Worm (Caenorhabditis elegans): Measurements from ENCODE around the gene haly-1.

Gene haly-1

ce11 chrX:10896498-10896897, at the start of gene haly-1:
haly-1 (minus strand) TSS chrX:10896598.
- TF ChIP-seq flt-1 (GFP tag; IDR thresholded peaks at IDR 0.05) (no peak), ztf-23 (GFP tag; IDR thresholded peaks at IDR 0.05) (no peak), ref-1 (GFP tag; conservative IDR thresholded peaks at IDR 0.05) (no peak), med-1 (GFP tag; optimal IDR thresholded peaks at IDR 0.05; ENCODE audit: insufficient read depth) (no peak), cog-1 (tag; optimal IDR thresholded peaks at IDR 0.05) (no peak), klf-2 (GFP tag; conservative IDR thresholded peaks at IDR 0.05) (no peak), ztf-29 (GFP tag; IDR thresholded peaks at IDR 0.05) (no peak), tab-1 (GFP tag; IDR thresholded peaks at IDR 0.05) (no peak), T22C8.4 (GFP tag; IDR thresholded peaks at IDR 0.05) (no peak)

DNA sequence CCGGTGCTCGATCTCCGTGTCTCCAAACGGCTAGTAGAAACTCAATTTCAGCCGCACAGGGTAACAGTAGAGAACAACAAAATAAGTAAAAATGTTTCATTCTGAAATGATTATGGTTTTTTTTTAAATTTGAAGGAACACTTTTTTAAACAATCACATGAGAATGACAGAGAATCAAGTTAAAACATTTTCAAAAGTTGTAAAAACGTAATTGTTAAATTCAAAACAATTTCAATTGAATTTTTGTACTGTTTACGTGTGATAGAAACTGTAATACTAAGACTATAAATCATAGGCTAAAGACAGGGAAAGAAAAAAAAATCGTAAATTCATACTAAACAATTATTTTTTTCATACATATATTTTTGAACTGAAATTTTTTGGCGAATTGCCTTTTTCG, 44.9 kb upstream of the haly-1 start, which contains the start of gene pho-7:
pho-7 (minus strand) TSS at position 101 of the 400 bp plus-strand sequence.
- TF ChIP-seq ztf-23 (GFP tag; IDR thresholded peaks at IDR 0.05) (no peak), tab-1 (GFP tag; IDR thresholded peaks at IDR 0.05) (no peak), cog-1 (tag; optimal IDR thresholded peaks at IDR 0.05) (no peak), ztf-29 (GFP tag; IDR thresholded peaks at IDR 0.05) (no peak), flt-1 (GFP tag; IDR thresholded peaks at IDR 0.05) (no peak), klf-2 (GFP tag; conservative IDR thresholded peaks at IDR 0.05) (no peak), med-1 (GFP tag; optimal IDR thresholded peaks at IDR 0.05; ENCODE audit: insufficient read depth) (no peak), ref-1 (GFP tag; conservative IDR thresholded peaks at IDR 0.05) (no peak), T22C8.4 (GFP tag; IDR thresholded peaks at IDR 0.05) (no peak)

DNA sequence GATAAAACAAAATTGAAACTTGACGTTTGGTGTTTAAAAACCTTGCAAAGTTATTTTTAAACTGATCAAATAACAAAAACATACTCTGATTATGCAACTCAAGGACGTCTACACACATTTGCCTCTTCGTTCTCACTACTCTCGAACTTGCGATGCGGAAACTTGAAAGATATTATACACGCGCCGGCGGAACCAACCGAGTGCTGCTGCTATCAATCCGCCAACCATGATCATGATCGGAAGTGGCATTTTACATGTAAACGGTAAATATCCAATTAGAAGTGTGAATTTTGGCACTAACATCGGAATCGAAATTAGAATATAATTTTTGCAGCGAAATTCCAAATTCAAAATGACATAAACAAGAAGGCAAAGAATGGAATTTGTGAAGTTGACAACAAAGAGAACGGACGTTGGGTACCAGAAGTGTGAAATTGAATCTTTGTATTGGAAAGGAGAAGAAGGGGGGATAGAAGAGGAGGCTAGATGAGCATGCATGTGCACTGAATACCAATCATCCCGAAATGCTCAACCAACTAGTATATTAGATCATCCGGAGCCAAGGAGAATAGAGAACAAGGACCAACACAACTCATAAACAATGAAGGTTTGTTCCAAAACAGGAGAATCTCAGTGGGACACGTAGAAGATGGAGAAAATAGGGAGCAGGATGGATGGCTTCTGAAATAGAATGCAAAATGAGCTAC, 37.1 kb upstream of the haly-1 start:
- TF ChIP-seq ztf-29 (GFP tag; IDR thresholded peaks at IDR 0.05) (no peak), med-1 (GFP tag; optimal IDR thresholded peaks at IDR 0.05; ENCODE audit: insufficient read depth) (no peak), klf-2 (GFP tag; conservative IDR thresholded peaks at IDR 0.05) (no peak), ztf-23 (GFP tag; IDR thresholded peaks at IDR 0.05) (no peak), tab-1 (GFP tag; IDR thresholded peaks at IDR 0.05) (no peak), cog-1 (tag; optimal IDR thresholded peaks at IDR 0.05) (no peak), flt-1 (GFP tag; IDR thresholded peaks at IDR 0.05) (no peak)

ce11 chrX:10932087-10932486, 35.7 kb upstream of the haly-1 start:
- no peak for TF ChIP-seq cog-1 (tag; optimal IDR thresholded peaks at IDR 0.05)
- TF ChIP-seq T22C8.4 (GFP tag; IDR thresholded peaks at IDR 0.05): no peak
- no peak for TF ChIP-seq ztf-23 (GFP tag; IDR thresholded peaks at IDR 0.05)
- no peak for TF ChIP-seq tab-1 (GFP tag; IDR thresholded peaks at IDR 0.05)
- TF ChIP-seq med-1 (GFP tag; optimal IDR thresholded peaks at IDR 0.05; ENCODE audit: insufficient read depth): no peak
- TF ChIP-seq ztf-29 (GFP tag; IDR thresholded peaks at IDR 0.05): no peak
- no peak for TF ChIP-seq flt-1 (GFP tag; IDR thresholded peaks at IDR 0.05)
- no peak for TF ChIP-seq ref-1 (GFP tag; conservative IDR thresholded peaks at IDR 0.05)
- TF ChIP-seq klf-2 (GFP tag; conservative IDR thresholded peaks at IDR 0.05): no peak

DNA sequence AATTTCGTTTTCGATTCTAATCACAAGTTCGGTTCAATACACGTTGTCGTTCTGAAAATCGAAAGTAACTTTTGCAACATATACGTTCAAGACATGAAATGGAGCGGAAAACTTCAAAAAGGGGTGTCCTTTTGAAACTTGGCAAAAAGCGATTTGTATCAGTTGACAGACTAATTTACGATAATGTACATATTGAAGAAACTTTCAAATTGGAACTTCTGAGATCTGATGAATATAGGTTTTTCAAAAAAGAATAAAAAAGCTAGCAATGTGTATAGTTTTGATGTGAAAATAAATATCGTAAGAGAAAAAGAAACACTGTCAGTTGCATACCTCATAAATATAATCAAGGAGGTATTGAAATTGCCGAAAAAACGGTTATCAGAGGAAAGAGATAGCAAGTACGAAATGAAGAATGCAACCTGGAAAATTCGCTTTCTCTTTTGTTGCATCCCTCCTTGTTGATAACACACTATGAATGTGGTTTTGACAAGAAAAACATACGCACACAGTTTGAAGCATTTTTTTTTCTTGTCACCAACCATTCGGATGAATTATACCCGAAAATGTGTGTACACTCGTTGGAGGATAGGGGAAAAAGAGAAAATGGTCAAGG, 32.7 kb upstream of the haly-1 start, which contains the start of gene dgn-1:
dgn-1 (minus strand) TSS at position 51 of the 616 bp plus-strand sequence.
- TF ChIP-seq flt-1 (GFP tag; IDR thresholded peaks at IDR 0.05) (no peak), T22C8.4 (GFP tag; IDR thresholded peaks at IDR 0.05) (no peak), klf-2 (GFP tag; conservative IDR thresholded peaks at IDR 0.05) (no peak), ztf-29 (GFP tag; IDR thresholded peaks at IDR 0.05) (no peak), med-1 (GFP tag; optimal IDR thresholded peaks at IDR 0.05; ENCODE audit: insufficient read depth) (no peak), ztf-23 (GFP tag; IDR thresholded peaks at IDR 0.05) (no peak), tab-1 (GFP tag; IDR thresholded peaks at IDR 0.05) (no peak), ref-1 (GFP tag; conservative IDR thresholded peaks at IDR 0.05) (no peak), cog-1 (tag; optimal IDR thresholded peaks at IDR 0.05) (no peak)

DNA sequence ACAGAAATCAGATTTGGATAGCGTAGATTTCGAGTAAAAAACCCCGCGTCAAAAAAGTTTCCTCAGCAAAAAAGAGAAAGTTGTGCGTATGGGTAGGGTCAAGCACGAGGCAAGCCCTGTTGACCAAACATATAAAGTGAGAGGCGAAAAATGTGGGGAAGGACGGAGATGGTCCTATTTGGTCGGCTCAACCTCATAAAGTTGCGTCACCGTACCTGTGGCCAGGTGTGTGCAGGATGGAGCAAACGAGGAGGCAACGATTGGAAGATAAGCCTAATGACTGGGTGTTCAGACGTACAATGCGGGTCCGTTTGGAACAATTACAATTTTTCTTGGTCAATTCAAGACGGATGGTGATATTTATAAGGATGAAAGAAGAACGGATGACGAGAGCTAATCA, 30.7 kb upstream of the haly-1 start:
- TF ChIP-seq ztf-29 (GFP tag; IDR thresholded peaks at IDR 0.05) (no peak), med-1 (GFP tag; optimal IDR thresholded peaks at IDR 0.05; ENCODE audit: insufficient read depth) (no peak), cog-1 (tag; optimal IDR thresholded peaks at IDR 0.05) (no peak)

DNA sequence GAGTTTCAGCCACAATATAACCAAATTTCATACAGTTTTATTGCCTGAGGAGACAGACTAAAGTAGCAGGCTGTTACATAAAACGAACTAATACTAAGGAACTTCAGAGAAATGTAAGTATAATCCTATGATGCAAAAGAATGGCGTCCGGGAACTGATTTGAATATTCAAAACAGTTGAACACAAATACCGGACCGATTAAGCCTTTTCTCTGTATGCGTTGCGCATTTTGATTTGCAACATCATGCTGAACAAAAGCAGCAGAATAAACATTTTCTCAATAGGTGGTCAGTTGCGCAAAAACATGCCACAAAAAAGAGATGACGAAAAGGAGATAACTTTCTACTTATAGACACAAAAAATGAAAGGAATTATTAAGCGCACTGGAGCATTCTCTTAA, 27.6 kb upstream of the haly-1 start:
- TF ChIP-seq ztf-23 (GFP tag; IDR thresholded peaks at IDR 0.05): no peak
- no peak for TF ChIP-seq klf-2 (GFP tag; conservative IDR thresholded peaks at IDR 0.05)
- no peak for TF ChIP-seq cog-1 (tag; optimal IDR thresholded peaks at IDR 0.05)
- no peak for TF ChIP-seq flt-1 (GFP tag; IDR thresholded peaks at IDR 0.05)
- TF ChIP-seq med-1 (GFP tag; optimal IDR thresholded peaks at IDR 0.05; ENCODE audit: insufficient read depth): no peak
- TF ChIP-seq tab-1 (GFP tag; IDR thresholded peaks at IDR 0.05): no peak
- TF ChIP-seq T22C8.4 (GFP tag; IDR thresholded peaks at IDR 0.05): no peak
- no peak for TF ChIP-seq ref-1 (GFP tag; conservative IDR thresholded peaks at IDR 0.05)
- no peak for TF ChIP-seq ztf-29 (GFP tag; IDR thresholded peaks at IDR 0.05)

DNA sequence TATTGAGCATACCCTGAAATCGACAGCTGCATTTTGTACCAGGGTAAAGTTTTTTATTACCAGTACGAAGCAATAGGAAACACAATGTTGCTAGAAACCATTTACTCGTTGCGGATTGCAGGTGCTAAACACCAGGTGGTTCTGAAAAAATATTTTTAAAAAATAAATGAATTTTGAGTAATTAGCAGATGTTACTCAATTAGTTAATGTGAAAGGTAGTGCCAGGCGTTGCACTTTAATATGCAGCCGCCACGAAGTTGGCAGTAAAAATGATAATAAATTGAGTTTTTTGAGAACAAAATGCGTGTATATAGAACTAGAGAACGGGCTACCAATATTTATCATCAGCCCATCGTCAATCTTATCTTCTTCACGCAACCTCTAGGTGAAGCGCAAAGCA, 23.2 kb upstream of the haly-1 start, which contains the start of gene nstp-9:
nstp-9 (minus strand) TSS at position 101 of the 400 bp plus-strand sequence.
- no peak for TF ChIP-seq ref-1 (GFP tag; conservative IDR thresholded peaks at IDR 0.05)
- TF ChIP-seq flt-1 (GFP tag; IDR thresholded peaks at IDR 0.05): no peak
- no peak for TF ChIP-seq cog-1 (tag; optimal IDR thresholded peaks at IDR 0.05)
- no peak for TF ChIP-seq T22C8.4 (GFP tag; IDR thresholded peaks at IDR 0.05)
- no peak for TF ChIP-seq tab-1 (GFP tag; IDR thresholded peaks at IDR 0.05)
- TF ChIP-seq ztf-29 (GFP tag; IDR thresholded peaks at IDR 0.05): no peak
- no peak for TF ChIP-seq med-1 (GFP tag; optimal IDR thresholded peaks at IDR 0.05; ENCODE audit: insufficient read depth)
- TF ChIP-seq klf-2 (GFP tag; conservative IDR thresholded peaks at IDR 0.05): no peak
- no peak for TF ChIP-seq ztf-23 (GFP tag; IDR thresholded peaks at IDR 0.05)

DNA sequence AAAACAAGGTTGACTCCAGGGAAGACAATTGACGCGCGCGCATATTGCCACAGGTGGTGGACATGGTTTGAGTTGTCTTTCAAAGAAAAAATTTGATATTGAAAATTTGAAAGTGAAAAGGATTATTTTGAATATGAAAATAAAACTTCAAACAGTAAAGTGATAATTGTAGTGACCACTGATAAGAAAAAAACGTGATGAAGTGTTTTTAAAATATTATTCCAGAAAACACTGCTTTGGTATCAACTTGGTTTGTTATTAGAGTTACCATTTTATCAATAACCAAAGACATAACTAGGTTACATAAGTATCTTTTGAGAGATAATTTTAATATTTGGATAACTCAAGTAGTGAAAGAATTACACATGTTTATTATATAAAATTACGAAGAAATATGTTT, 19.8 kb upstream of the haly-1 start:
- TF ChIP-seq med-1 (GFP tag; optimal IDR thresholded peaks at IDR 0.05; ENCODE audit: insufficient read depth) (no peak), ztf-29 (GFP tag; IDR thresholded peaks at IDR 0.05) (no peak), tab-1 (GFP tag; IDR thresholded peaks at IDR 0.05) (no peak)
